Fruit fly (Drosophila melanogaster) whole organism, embryonic: ENCODE data around the gene Cyp310a1.
A peak's percentile ranks its signal among the peaks of the same experiment; 100 is the strongest.

Source experiments
- CG10147 ChIP-seq: fragments of 200-800 bp; sonication (Bioruptor generic); optimal IDR thresholded peaks from 2 replicates; lab custom pipeline; 2019; ENCODE audit warnings: missing biosample characterization, mild to moderate bottlenecking, missing genetic modification characterization, moderate library complexity
- CG1024 ChIP-seq: fragments of 200-800 bp; sonication (Bioruptor generic); IDR thresholded peaks from 2 replicates; pipeline ENCODE4 v1.3.6; 2022; ENCODE audit warnings: missing biosample characterization, missing genetic modification characterization
- CG10321 ChIP-seq: fragments of 200-800 bp; sonication (Bioruptor generic); IDR thresholded peaks from 2 replicates; pipeline ENCODE4 v1.3.6; 2022; ENCODE audit warnings: missing biosample characterization, missing genetic modification characterization
- CG11093 ChIP-seq: fragments of 200-800 bp; sonication (Bioruptor generic); IDR thresholded peaks from 3 replicates; pipeline ENCODE4 v1.3.6; 2022; ENCODE audit warnings: missing biosample characterization, missing genetic modification characterization
- CG11456 ChIP-seq: fragments of 200-800 bp; sonication (Bioruptor generic); IDR thresholded peaks from 3 replicates; pipeline ENCODE4 v1.3.6; 2022; ENCODE audit warnings: missing biosample characterization, missing genetic modification characterization
- CG11560 ChIP-seq: fragments of 200-800 bp; sonication (Bioruptor generic); IDR thresholded peaks from 3 replicates; pipeline ENCODE4 v1.3.6; 2022; ENCODE audit warnings: missing biosample characterization, missing genetic modification characterization
- CG12744 ChIP-seq: fragments of 200-800 bp; sonication (Bioruptor generic); optimal IDR thresholded peaks from 2 replicates; lab custom pipeline; 2016; ENCODE audit warnings: missing biosample characterization, missing genetic modification characterization
- CG13296 ChIP-seq: fragments of 200-800 bp; sonication (Bioruptor generic); optimal IDR thresholded peaks from 3 replicates; lab custom pipeline; 2018; ENCODE audit warnings: missing biosample characterization, mild to moderate bottlenecking, missing genetic modification characterization
- CG14050 ChIP-seq: fragments of 200-800 bp; sonication (Bioruptor generic); IDR thresholded peaks from 3 replicates; pipeline ENCODE4 v1.3.6; 2022; ENCODE audit warnings: missing biosample characterization, missing genetic modification characterization
- CG1529 ChIP-seq: fragments of 200-800 bp; sonication (Bioruptor generic); optimal IDR thresholded peaks from 3 replicates; lab custom pipeline; 2018; ENCODE audit warnings: missing biosample characterization, missing genetic modification characterization
- CG17361 ChIP-seq: fragments of 200-800 bp; sonication (Bioruptor generic); IDR thresholded peaks from 3 replicates; pipeline ENCODE4 v1.3.6; 2022; ENCODE audit warnings: missing biosample characterization, missing genetic modification characterization
- CG17385 ChIP-seq: fragments of 200-800 bp; sonication (Bioruptor generic); optimal IDR thresholded peaks from 3 replicates; lab custom pipeline; 2018; ENCODE audit warnings: missing biosample characterization, mild to moderate bottlenecking, missing genetic modification characterization
- CG18764 ChIP-seq: fragments of 200-800 bp; sonication (Bioruptor generic); optimal IDR thresholded peaks from 3 replicates; lab custom pipeline; 2016; ENCODE audit warnings: missing biosample characterization, missing genetic modification characterization
- CG2199 ChIP-seq: fragments of 200-800 bp; sonication (Bioruptor generic); IDR thresholded peaks from 3 replicates; pipeline ENCODE4 v1.3.6; 2022; ENCODE audit warnings: missing biosample characterization, missing genetic modification characterization
- CG2202 ChIP-seq: fragments of 200-800 bp; sonication (Bioruptor generic); optimal IDR thresholded peaks from 2 replicates; lab custom pipeline; 2018; ENCODE audit warnings: missing biosample characterization, mild to moderate bottlenecking, missing genetic modification characterization
- CG32772 ChIP-seq: fragments of 200-800 bp; sonication (Bioruptor generic); IDR thresholded peaks from 2 replicates; pipeline ENCODE4 v1.3.6; 2022; ENCODE audit warnings: missing biosample characterization, missing genetic modification characterization
- CG4328 ChIP-seq: fragments of 200-800 bp; sonication (Bioruptor generic); optimal IDR thresholded peaks from 3 replicates; lab custom pipeline; 2017; ENCODE audit warnings: missing biosample characterization, missing genetic modification reagents, missing genetic modification characterization
- CG4617 ChIP-seq: fragments of 200-800 bp; sonication (Bioruptor generic); optimal IDR thresholded peaks from 3 replicates; lab custom pipeline; 2016; ENCODE audit warnings: missing biosample characterization, missing genetic modification characterization, borderline replicate concordance
- CG4730 ChIP-seq: fragments of 200-800 bp; sonication (Bioruptor generic); IDR thresholded peaks from 2 replicates; pipeline ENCODE4 v1.3.6; 2022; ENCODE audit warnings: missing biosample characterization, missing genetic modification characterization
- CG4820 ChIP-seq: fragments of 200-800 bp; sonication (Bioruptor generic); optimal IDR thresholded peaks from 3 replicates; lab custom pipeline; 2016; ENCODE audit warnings: missing biosample characterization, missing genetic modification characterization
- CG7357 ChIP-seq: fragments of 200-800 bp; sonication (Bioruptor generic); IDR thresholded peaks from 3 replicates; pipeline ENCODE4 v1.3.6; 2022; ENCODE audit warnings: missing biosample characterization, missing genetic modification characterization
- CG7839 ChIP-seq: fragments of 200-800 bp; sonication (Bioruptor generic); optimal IDR thresholded peaks from 3 replicates; lab custom pipeline; 2018; ENCODE audit warnings: missing biosample characterization, mild to moderate bottlenecking, missing genetic modification characterization, moderate library complexity
- CG8478 ChIP-seq: fragments of >200 bp; optimal IDR thresholded peaks from 2 replicates; lab custom pipeline; 2018
- CG8765 ChIP-seq: fragments of 200-800 bp; sonication (Bioruptor generic); IDR thresholded peaks from 2 replicates; pipeline ENCODE4 v1.3.6; 2022; ENCODE audit warnings: missing biosample characterization, missing genetic modification characterization
- CG9817 ChIP-seq: fragments of 200-800 bp; sonication (Bioruptor generic); optimal IDR thresholded peaks from 2 replicates; lab custom pipeline; 2018; ENCODE audit warnings: missing biosample characterization, mild to moderate bottlenecking, missing genetic modification characterization, moderate library complexity
- CG9932 ChIP-seq: fragments of 200-800 bp; sonication (Bioruptor generic); IDR thresholded peaks from 2 replicates; pipeline ENCODE4 v1.3.6; 2022; ENCODE audit warnings: missing biosample characterization, missing genetic modification characterization
- D19A ChIP-seq: fragments of 200-800 bp; optimal IDR thresholded peaks from 3 replicates; lab custom pipeline; 2019; ENCODE audit warnings: missing biosample characterization, mild to moderate bottlenecking, missing genetic modification characterization, moderate library complexity
- Dek ChIP-seq: fragments of 200-800 bp; sonication (Bioruptor generic); optimal IDR thresholded peaks from 3 replicates; lab custom pipeline; 2019; ENCODE audit warnings: missing biosample characterization, mild to moderate bottlenecking, missing genetic modification characterization, moderate library complexity
- ERR ChIP-seq: fragments of 200-800 bp; sonication (Bioruptor generic); optimal IDR thresholded peaks from 2 replicates; lab custom pipeline; 2016; ENCODE audit warnings: missing biosample characterization, missing genetic modification characterization
- Ets65A ChIP-seq: fragments of 200-800 bp; sonication (Bioruptor generic); peaks from one replicate; lab custom pipeline; 2016; ENCODE audit warnings: missing biosample characterization, missing genetic modification characterization
- HLH3B ChIP-seq: fragments of 200-800 bp; sonication (Bioruptor generic); IDR thresholded peaks from 2 replicates; pipeline ENCODE4 v1.3.6; 2022; ENCODE audit warnings: missing biosample characterization, missing genetic modification characterization
- Nf-YB ChIP-seq: fragments of 200-800 bp; sonication (Bioruptor generic); optimal IDR thresholded peaks from 3 replicates; lab custom pipeline; 2019; ENCODE audit warnings: missing biosample characterization, mild to moderate bottlenecking, missing genetic modification characterization, moderate library complexity
- Optix ChIP-seq: fragments of 200-800 bp; sonication (Bioruptor generic); IDR thresholded peaks from 3 replicates; pipeline ENCODE4 v1.3.6; 2022; ENCODE audit warnings: missing biosample characterization, missing genetic modification characterization
- Ravus ChIP-seq: fragments of 200-800 bp; sonication (Bioruptor generic); IDR thresholded peaks from 2 replicates; pipeline ENCODE4 v1.3.6; 2022; ENCODE audit warnings: missing biosample characterization, missing genetic modification characterization
- Sox102F ChIP-seq: fragments of 200-800 bp; sonication (Bioruptor generic); optimal IDR thresholded peaks from 2 replicates; lab custom pipeline; 2018; ENCODE audit warnings: missing biosample characterization, mild to moderate bottlenecking, missing genetic modification characterization, moderate library complexity
- Stat92E ChIP-seq, 3 experiments: fragments of >200 bp in 2 of 3; fragments of 200-800 bp in 1 of 3; sonication (Bioruptor generic) in 1 of 3; optimal IDR thresholded peaks; 2 replicates each; lab custom pipeline; 2017 to 2019; ENCODE audit warnings: missing biosample characterization in 3 of 3, missing genetic modification characterization in 3 of 3, mild to moderate bottlenecking in 1 of 3, moderate library complexity in 1 of 3
- al ChIP-seq: fragments of 200-800 bp; sonication (Bioruptor generic); IDR thresholded peaks from 2 replicates; pipeline ENCODE4 v1.3.6; 2022; ENCODE audit warnings: missing biosample characterization, missing genetic modification characterization
- bbx ChIP-seq: fragments of 200-800 bp; sonication (Bioruptor generic); IDR thresholded peaks from 2 replicates; pipeline ENCODE4 v1.3.6; 2022; ENCODE audit warnings: missing biosample characterization, missing genetic modification characterization; ENCODE audit not compliant: partially characterized antibody
- chinmo ChIP-seq: fragments of 200-800 bp; sonication (Bioruptor generic); IDR thresholded peaks from 4 replicates; pipeline ENCODE4 v1.3.6; 2022; ENCODE audit warnings: missing biosample characterization, missing genetic modification characterization; ENCODE audit not compliant: partially characterized antibody
- chm ChIP-seq: fragments of 200-800 bp; sonication (Bioruptor generic); IDR thresholded peaks from 2 replicates; pipeline ENCODE4 v1.3.6; 2022; ENCODE audit warnings: missing biosample characterization, missing genetic modification characterization
- fd64A ChIP-seq: fragments of 200-800 bp; sonication (Bioruptor generic); optimal IDR thresholded peaks from 3 replicates; lab custom pipeline; 2018; ENCODE audit warnings: missing biosample characterization, mild to moderate bottlenecking, missing genetic modification characterization
- lola ChIP-seq, 3 experiments: fragments of >200 bp in 2 of 3; fragments of 200-800 bp in 1 of 3; sonication (Bioruptor generic) in 1 of 3; optimal IDR thresholded peaks; 2 replicates each; lab custom pipeline; 2017 to 2019; ENCODE audit warnings: missing biosample characterization in 3 of 3, missing genetic modification characterization in 3 of 3, mild to moderate bottlenecking in 1 of 3, moderate library complexity in 1 of 3
- peb ChIP-seq: fragments of 200-800 bp; sonication (Bioruptor generic); IDR thresholded peaks from 2 replicates; pipeline ENCODE4 v1.3.6; 2022; ENCODE audit warnings: missing biosample characterization, missing genetic modification characterization
- pho ChIP-seq: fragments of 200-800 bp; sonication (Bioruptor generic); optimal IDR thresholded peaks from 2 replicates; lab custom pipeline; 2016; ENCODE audit warnings: missing biosample characterization, missing genetic modification characterization
- phol ChIP-seq: fragments of 200-800 bp; sonication (Bioruptor generic); optimal IDR thresholded peaks from 3 replicates; lab custom pipeline; 2018; ENCODE audit warnings: missing biosample characterization, mild to moderate bottlenecking, missing genetic modification characterization, moderate library complexity
- pum ChIP-seq: fragments of 200-800 bp; sonication (Bioruptor generic); optimal IDR thresholded peaks from 2 replicates; lab custom pipeline; 2016; ENCODE audit warnings: missing biosample characterization, missing genetic modification characterization
- salm ChIP-seq: fragments of 200-800 bp; sonication (Bioruptor generic); optimal IDR thresholded peaks from 2 replicates; lab custom pipeline; 2018; ENCODE audit warnings: missing biosample characterization, mild to moderate bottlenecking, missing genetic modification characterization
- schlank ChIP-seq: fragments of 200-800 bp; sonication (Bioruptor generic); optimal IDR thresholded peaks from 2 replicates; lab custom pipeline; 2018; ENCODE audit warnings: missing biosample characterization, mild to moderate bottlenecking, missing genetic modification characterization
- sob ChIP-seq: fragments of 200-800 bp; sonication (Bioruptor generic); IDR thresholded peaks from 2 replicates; pipeline ENCODE4 v1.3.6; 2022; ENCODE audit warnings: missing biosample characterization, missing genetic modification characterization
- tgo ChIP-seq: fragments of 200-800 bp; sonication (Bioruptor generic); IDR thresholded peaks from 3 replicates; pipeline ENCODE4 v1.3.6; 2022; ENCODE audit warnings: missing biosample characterization, missing genetic modification characterization
- tll ChIP-seq, 2 experiments: fragments of 200-800 bp in 1 of 2; fragments of >200 bp in 1 of 2; sonication (Bioruptor generic) in 1 of 2; optimal IDR thresholded peaks; 2 replicates each; lab custom pipeline; 2017 to 2019; ENCODE audit warnings: missing biosample characterization in 2 of 2, missing genetic modification characterization in 2 of 2, mild to moderate bottlenecking in 1 of 2, moderate library complexity in 1 of 2
- toy ChIP-seq: fragments of 200-800 bp; sonication (Bioruptor generic); IDR thresholded peaks from 2 replicates; pipeline ENCODE4 v1.3.6; 2022; ENCODE audit warnings: missing biosample characterization, missing genetic modification characterization
- tup ChIP-seq: fragments of 200-800 bp; sonication (Bioruptor generic); optimal IDR thresholded peaks from 2 replicates; lab custom pipeline; 2016; ENCODE audit warnings: missing biosample characterization, mild to moderate bottlenecking, missing genetic modification characterization, moderate library complexity

Cyp310a1 gene

DNA sequence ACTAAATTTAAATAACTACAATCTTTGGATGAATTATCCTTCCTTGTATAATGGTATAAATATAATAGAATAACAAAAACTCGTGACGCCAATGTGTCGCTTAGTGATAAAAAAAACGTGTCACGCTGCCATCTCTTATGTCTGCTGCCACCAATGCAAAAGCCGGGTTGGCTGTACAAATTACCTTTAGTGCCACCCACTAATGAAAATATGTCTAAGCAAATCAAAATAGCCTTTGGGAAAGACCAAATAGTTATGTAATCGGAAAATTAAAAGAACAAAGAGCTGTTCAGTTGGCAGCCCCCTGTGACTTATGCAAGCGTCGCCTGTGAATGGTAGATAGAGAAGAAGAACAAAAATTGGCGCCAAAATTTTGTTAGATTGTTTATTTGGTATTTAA lies 36.6 kb upstream of the Cyp310a1 start, which contains the start of gene CG10336 (continued):
- TF ChIP-seq Dek (tag; lab: Kevin White, UChicago) (no peak), CG1024 (no peak), CG8478 (lab: Kevin White, UChicago) (no peak), Optix (GFP tag; lab: Robert Waterston, UW) (no peak), Ravus (GFP tag; lab: Robert Waterston, UW) (no peak), phol (tag; lab: Kevin White, UChicago) (peak; percentile 50), pum (GFP tag; lab: Kevin White, UChicago) (no peak), tgo (GFP tag; lab: Robert Waterston, UW) (no peak), CG1529 (no peak), CG9932 (GFP tag; lab: Robert Waterston, UW) (peak; percentile 36; the same call in 1 of the 2 replicates), tll (GFP tag; optimal IDR thresholded peaks at IDR 0.05; lab: Kevin White, UChicago) (no peak), sob (GFP tag; lab: Robert Waterston, UW) (no peak), CG2202 (tag; lab: Kevin White, UChicago) (no peak), CG17385 (GFP tag; lab: Kevin White, UChicago) (peak; percentile 99), CG14050 (no peak), Stat92E (GFP tag; optimal IDR thresholded peaks at IDR 0.05; lab: Kevin White, UChicago) (no peak), CG9817 (tag; lab: Kevin White, UChicago) (no peak), CG4617 (GFP tag; lab: Kevin White, UChicago) (peak; percentile 29), CG2199 (GFP tag; lab: Robert Waterston, UW) (no peak), chinmo (GFP tag; lab: Robert Waterston, UW) (no peak), CG32772 (GFP tag; lab: Robert Waterston, UW) (no peak), Ets65A (GFP tag; lab: Kevin White, UChicago) (no peak), bbx (GFP tag; lab: Robert Waterston, UW) (peak; percentile 42; the same call in 1 of the 2 replicates), al (no peak), CG11093 (GFP tag; lab: Robert Waterston, UW) (no peak), CG13296 (GFP tag; lab: Kevin White, UChicago) (no peak), CG11456 (no peak), CG11560 (tag; lab: Robert Waterston, UW) (no peak), CG18764 (no peak), CG17361 (GFP tag; lab: Robert Waterston, UW) (no peak), salm (tag; lab: Kevin White, UChicago) (no peak), peb (GFP tag; lab: Robert Waterston, UW) (no peak), CG4820 (GFP tag; lab: Kevin White, UChicago) (no peak), CG7357 (GFP tag; lab: Robert Waterston, UW) (no peak), CG7839 (tag; lab: Kevin White, UChicago) (no peak), CG4328 (GFP tag; lab: Kevin White, UChicago) (no peak), HLH3B (GFP tag; lab: Robert Waterston, UW) (no peak), CG10321 (GFP tag; lab: Robert Waterston, UW) (no peak), tup (no peak), CG4730 (GFP tag; lab: Robert Waterston, UW) (no peak), lola (GFP tag; optimal IDR thresholded peaks at IDR 0.05; lab: Kevin White, UChicago) (no peak), chm (no peak), toy (GFP tag; lab: Robert Waterston, UW) (no peak), CG8765 (GFP tag; lab: Robert Waterston, UW) (no peak), pho (GFP tag; lab: Kevin White, UChicago) (no peak), Sox102F (GFP tag; lab: Kevin White, UChicago) (no peak), CG12744 (GFP tag; lab: Kevin White, UChicago) (no peak), fd64A (GFP tag; lab: Kevin White, UChicago) (no peak), schlank (tag; lab: Kevin White, UChicago) (no peak), Nf-YB (GFP tag; lab: Kevin White, UChicago) (peak; percentile 2), D19A (tag; lab: Kevin White, UChicago) (no peak), CG10147 (no peak), ERR (GFP tag; lab: Kevin White, UChicago) (no peak)
